Worm (Caenorhabditis elegans) whole organism, L1 larva: ENCODE data around the gene trm-2A.

Experiments
- ceh-82 ChIP-seq, 3 experiments: fragments of 150-350 bp in 1 of 3; sonication (generic microtip) in 2 of 3; optimal IDR thresholded peaks; 2 replicates each; lab custom pipeline; 2014 to 2017; ENCODE audit warnings: missing biosample characterization in 3 of 3, missing genetic modification characterization in 3 of 3
- ceh-90 ChIP-seq: sonication (generic microtip); optimal IDR thresholded peaks from 2 replicates; lab custom pipeline; 2016; ENCODE audit warnings: missing genetic modification characterization, missing compliant biosample characterization
- ces-1 ChIP-seq: fragments of 150-350 bp; optimal IDR thresholded peaks from 2 replicates; lab custom pipeline; 2014; ENCODE audit warnings: missing biosample characterization, missing genetic modification reagents, missing genetic modification characterization
- egl-27 ChIP-seq, 2 experiments: fragments of 150-350 bp in 1 of 2; sonication (generic microtip); optimal IDR thresholded peaks; 3 replicates each; lab custom pipeline; 2017 to 2018; ENCODE audit warnings: missing biosample characterization in 2 of 2, missing genetic modification characterization in 2 of 2, missing genetic modification reagents in 2 of 2
- elt-2 ChIP-seq: sonication (generic microtip); optimal IDR thresholded peaks from 2 replicates; lab custom pipeline; 2016; ENCODE audit warnings: missing genetic modification characterization, mild to moderate bottlenecking, inconsistent platforms, missing compliant biosample characterization, missing genetic modification reagents
- lsy-2 ChIP-seq, 2 experiments: fragments of 150-350 bp; optimal IDR thresholded peaks; 2 replicates each; lab custom pipeline; 2014; ENCODE audit warnings: missing biosample characterization in 2 of 2, missing genetic modification characterization in 2 of 2
- mdl-1 ChIP-seq, 2 experiments: fragments of 150-350 bp; optimal IDR thresholded peaks; 2 replicates each; lab custom pipeline; 2014 to 2017; ENCODE audit warnings: missing biosample characterization in 2 of 2, missing genetic modification characterization in 2 of 2, inconsistent platforms in 1 of 2
- nhr-11 ChIP-seq: fragments of 150-350 bp; optimal IDR thresholded peaks from 2 replicates; lab custom pipeline; 2014; ENCODE audit warnings: missing biosample characterization, missing genetic modification characterization
- nhr-12 ChIP-seq: sonication (generic microtip); optimal IDR thresholded peaks from 2 replicates; lab custom pipeline; 2017; ENCODE audit warnings: missing biosample characterization, missing genetic modification characterization
- nhr-237 ChIP-seq: fragments of 150-350 bp; optimal IDR thresholded peaks from 2 replicates; lab custom pipeline; 2014; ENCODE audit warnings: missing biosample characterization, missing genetic modification characterization
- nhr-47 ChIP-seq: sonication (generic microtip); optimal IDR thresholded peaks from 2 replicates; lab custom pipeline; 2016; ENCODE audit warnings: mild to moderate bottlenecking, missing genetic modification characterization, moderate library complexity, missing compliant biosample characterization
- ztf-11 ChIP-seq, 2 experiments: sonication (generic microtip); optimal IDR thresholded peaks; 2 replicates each; lab custom pipeline; 2016 to 2017; ENCODE audit warnings: missing genetic modification characterization in 2 of 2, missing biosample characterization in 1 of 2, missing compliant biosample characterization in 1 of 2

ce11 chrV:856549-856948 lies 48.2 kb upstream of the trm-2A start, which contains the start of gene K09C6.2:
- TF ChIP-seq ces-1 (GFP tag; lab: Kevin White, UChicago) = no peak
- no peak for TF ChIP-seq ztf-11 (tag; optimal IDR thresholded peaks at IDR 0.05; lab: Kevin White, UChicago)
- no peak for TF ChIP-seq nhr-12 (tag; lab: Kevin White, UChicago)
- no peak for TF ChIP-seq lsy-2 (tag; optimal IDR thresholded peaks at IDR 0.05; lab: Kevin White, UChicago)
- no peak for TF ChIP-seq ceh-90 (tag; lab: Kevin White, UChicago)
- TF ChIP-seq nhr-11 = no peak
- TF ChIP-seq nhr-237 = no peak
- TF ChIP-seq egl-27 (tag; optimal IDR thresholded peaks at IDR 0.05; lab: Kevin White, UChicago) = no peak
- no peak for TF ChIP-seq ceh-82 (tag; optimal IDR thresholded peaks at IDR 0.05; lab: Kevin White, UChicago)
- no peak for TF ChIP-seq nhr-47
- TF ChIP-seq mdl-1 (tag; optimal IDR thresholded peaks at IDR 0.05; lab: Kevin White, UChicago) = no peak
- no peak for TF ChIP-seq elt-2 (tag; lab: Kevin White, UChicago)
